Worm (Caenorhabditis elegans) whole organism, midembryonic: Measurements from ENCODE around the gene nhr-7.
"Not testable (repeated sequence)": the region's sequence is repeated elsewhere in the genome, so short reads cannot be mapped to it uniquely, and the experiment has no call there.

ENCODE experiments used
- T22C8.4 ChIP-seq: fragments of 200-800 bp; sonication (Bioruptor generic); IDR thresholded peaks from 2 replicates; pipeline ENCODE4 v1.3.6; 2022; ENCODE audit warnings: missing genetic modification characterization, missing compliant biosample characterization
- cog-1 ChIP-seq: sonication (generic microtip); optimal IDR thresholded peaks from 2 replicates; lab custom pipeline; 2016; ENCODE audit warnings: missing genetic modification characterization, missing compliant biosample characterization
- flt-1 ChIP-seq: fragments of 200-800 bp; sonication (Bioruptor generic); IDR thresholded peaks from 2 replicates; pipeline ENCODE4 v1.3.6; 2022; ENCODE audit warnings: missing genetic modification characterization, missing compliant biosample characterization
- klf-2 ChIP-seq: fragments of 200-800 bp; sonication (Bioruptor generic); conservative IDR thresholded peaks from 2 replicates; pipeline ENCODE4 v1.3.6; 2022; ENCODE audit warnings: missing genetic modification reagents, missing genetic modification characterization, missing compliant biosample characterization
- med-1 ChIP-seq: sonication (generic microtip); optimal IDR thresholded peaks from 2 replicates; lab custom pipeline; 2017; ENCODE audit warnings: missing genetic modification characterization, mild to moderate bottlenecking, missing compliant biosample characterization, antibody characterized with exemption, missing genetic modification reagents; ENCODE audit not compliant: insufficient read depth
- ref-1 ChIP-seq: fragments of 200-800 bp; sonication (Bioruptor generic); conservative IDR thresholded peaks from 2 replicates; pipeline ENCODE4 v1.3.6; 2022; ENCODE audit warnings: missing genetic modification reagents, missing genetic modification characterization, missing compliant biosample characterization
- tab-1 ChIP-seq: fragments of 200-800 bp; sonication (Bioruptor generic); IDR thresholded peaks from 2 replicates; pipeline ENCODE4 v1.3.6; 2022; ENCODE audit warnings: missing genetic modification characterization, missing compliant biosample characterization
- ztf-23 ChIP-seq: fragments of 200-800 bp; sonication (Bioruptor generic); IDR thresholded peaks from 2 replicates; pipeline ENCODE4 v1.3.6; 2022; ENCODE audit warnings: missing genetic modification reagents, missing genetic modification characterization, missing compliant biosample characterization
- ztf-29 ChIP-seq: fragments of 200-800 bp; sonication (Bioruptor generic); IDR thresholded peaks from 2 replicates; pipeline ENCODE4 v1.3.6; 2022; ENCODE audit warnings: missing genetic modification reagents, missing genetic modification characterization, missing compliant biosample characterization

The nhr-7 gene

ce11 chrIV:11284102-11284531 lies 13.0 kb upstream of the nhr-7 start:
- no peak for TF ChIP-seq med-1 (GFP tag; lab: Kevin White, UChicago)
- no peak for TF ChIP-seq flt-1 (GFP tag; lab: Robert Waterston, UW)
- no peak for TF ChIP-seq klf-2
- no peak for TF ChIP-seq ref-1
- no peak for TF ChIP-seq tab-1 (GFP tag; lab: Robert Waterston, UW)
- no peak for TF ChIP-seq T22C8.4 (GFP tag; lab: Robert Waterston, UW)
- no peak for TF ChIP-seq ztf-29
- no peak for TF ChIP-seq cog-1 (tag; lab: Kevin White, UChicago)
- TF ChIP-seq ztf-23 (GFP tag; lab: Robert Waterston, UW): no peak

- TF ChIP-seq med-1 (GFP tag; lab: Kevin White, UChicago) (no peak), ztf-29 (no peak), cog-1 (tag; lab: Kevin White, UChicago) (no peak), flt-1 (GFP tag; lab: Robert Waterston, UW) (no peak), T22C8.4 (GFP tag; lab: Robert Waterston, UW) (no peak), tab-1 (GFP tag; lab: Robert Waterston, UW) (no peak), klf-2 (no peak)
These were observed 4.9 kb upstream of the nhr-7 start for ce11 chrIV:11276026-11276425.

- TF ChIP-seq ztf-29 (no peak), T22C8.4 (GFP tag; lab: Robert Waterston, UW) (no peak)
These were observed 2.0 kb upstream of the nhr-7 start, which contains the start of gene gtl-2 for ce11 chrIV:11273151-11273550. Gene gtl-2, plus strand, starts transcription at chrIV:11273451.

- TF ChIP-seq ztf-23 (GFP tag; lab: Robert Waterston, UW) (no peak), tab-1 (GFP tag; lab: Robert Waterston, UW) (no peak), klf-2 (no peak), ref-1 (no peak), med-1 (GFP tag; lab: Kevin White, UChicago) (no peak), T22C8.4 (GFP tag; lab: Robert Waterston, UW) (no peak), flt-1 (GFP tag; lab: Robert Waterston, UW) (no peak), ztf-29 (no peak), cog-1 (tag; lab: Kevin White, UChicago) (no peak)
These were observed 1.7 kb downstream of the nhr-7 start for ce11 chrIV:11269483-11269882.

ce11 chrIV:11266090-11266489 lies 5.1 kb downstream of the nhr-7 start, which contains the start of gene col-127:
Gene col-127, minus strand, starts transcription at chrIV:11266190.
- TF ChIP-seq med-1 (GFP tag; lab: Kevin White, UChicago) (no peak), tab-1 (GFP tag; lab: Robert Waterston, UW) (no peak), ztf-23 (GFP tag; lab: Robert Waterston, UW) (no peak)

- not testable (repeated sequence) for TF ChIP-seq T22C8.4 (GFP tag; lab: Robert Waterston, UW); ztf-29; tab-1 (GFP tag; lab: Robert Waterston, UW)
These were observed 8.1 kb downstream of the nhr-7 start, which contains the start of gene col-126 for ce11 chrIV:11263101-11263500. Gene col-126, plus strand, starts transcription at chrIV:11263401.

- TF ChIP-seq tab-1 (GFP tag; lab: Robert Waterston, UW) (no peak), ztf-23 (GFP tag; lab: Robert Waterston, UW) (no peak), T22C8.4 (GFP tag; lab: Robert Waterston, UW) (no peak), klf-2 (no peak), med-1 (GFP tag; lab: Kevin White, UChicago) (no peak), flt-1 (GFP tag; lab: Robert Waterston, UW) (no peak), ref-1 (no peak), cog-1 (tag; lab: Kevin White, UChicago) (no peak), ztf-29 (no peak)
These were observed 9.6 kb downstream of the nhr-7 start, which contains the start of gene F54D1.1 for ce11 chrIV:11261535-11261934. Gene F54D1.1, plus strand, starts transcription at chrIV:11261835.

- TF ChIP-seq med-1 (GFP tag; lab: Kevin White, UChicago) (no peak), ref-1 (no peak), tab-1 (GFP tag; lab: Robert Waterston, UW) (no peak), flt-1 (GFP tag; lab: Robert Waterston, UW) (no peak), cog-1 (tag; lab: Kevin White, UChicago) (no peak), ztf-29 (no peak), klf-2 (no peak), T22C8.4 (GFP tag; lab: Robert Waterston, UW) (no peak), ztf-23 (GFP tag; lab: Robert Waterston, UW) (no peak)
These were observed 10.5 kb downstream of the nhr-7 start, which contains the start of gene C05C12.5 for ce11 chrIV:11260544-11261227. Gene C05C12.5, minus strand, starts transcription at chrIV:11261185.

- no peak for TF ChIP-seq ztf-23 (GFP tag; lab: Robert Waterston, UW)
- no peak for TF ChIP-seq ref-1
- no peak for TF ChIP-seq flt-1 (GFP tag; lab: Robert Waterston, UW)
- no peak for TF ChIP-seq T22C8.4 (GFP tag; lab: Robert Waterston, UW)
- TF ChIP-seq klf-2: no peak
- no peak for TF ChIP-seq tab-1 (GFP tag; lab: Robert Waterston, UW)
- no peak for TF ChIP-seq ztf-29
- no peak for TF ChIP-seq cog-1 (tag; lab: Kevin White, UChicago)
- TF ChIP-seq med-1 (GFP tag; lab: Kevin White, UChicago): no peak
These were observed 11.6 kb downstream of the nhr-7 start, which contains the start of gene gtl-1 for ce11 chrIV:11259485-11259972. Gene gtl-1, minus strand, starts transcription at chrIV:11259535.

- TF ChIP-seq med-1 (GFP tag; lab: Kevin White, UChicago): no peak
- no peak for TF ChIP-seq ref-1
- TF ChIP-seq ztf-23 (GFP tag; lab: Robert Waterston, UW): no peak
- TF ChIP-seq klf-2: no peak
- TF ChIP-seq ztf-29: no peak
- no peak for TF ChIP-seq flt-1 (GFP tag; lab: Robert Waterston, UW)
- no peak for TF ChIP-seq cog-1 (tag; lab: Kevin White, UChicago)
- no peak for TF ChIP-seq tab-1 (GFP tag; lab: Robert Waterston, UW)
- TF ChIP-seq T22C8.4 (GFP tag; lab: Robert Waterston, UW): no peak
These were observed 13.7 kb downstream of the nhr-7 start for ce11 chrIV:11257476-11257875.
